Fruit fly (Drosophila melanogaster) whole organism, embryonic: ENCODE measurements around the gene rols.

ENCODE experiments used
- CG11560 ChIP-seq: fragments of 200-800 bp; sonication (Bioruptor generic); IDR thresholded peaks from 3 replicates; pipeline ENCODE4 v1.3.6; 2022; ENCODE audit warnings: missing biosample characterization, missing genetic modification characterization
- CG12391 ChIP-seq: fragments of 200-800 bp; sonication (Bioruptor generic); optimal IDR thresholded peaks from 3 replicates; lab custom pipeline; 2018; ENCODE audit warnings: missing biosample characterization, mild to moderate bottlenecking, missing genetic modification characterization, moderate library complexity
- CG13287 ChIP-seq: fragments of 200-800 bp; sonication (Bioruptor generic); IDR thresholded peaks from 2 replicates; pipeline ENCODE4 v1.3.6; 2022; ENCODE audit warnings: missing biosample characterization, missing genetic modification characterization; ENCODE audit not compliant: partially characterized antibody
- CG14014 ChIP-seq: fragments of 200-800 bp; sonication (Bioruptor generic); IDR thresholded peaks from 2 replicates; pipeline ENCODE4 v1.3.6; 2022; ENCODE audit warnings: missing biosample characterization, missing genetic modification characterization
- CG1602 ChIP-seq: fragments of 200-800 bp; sonication (Bioruptor generic); optimal IDR thresholded peaks from 3 replicates; lab custom pipeline; 2016; ENCODE audit warnings: missing biosample characterization, missing genetic modification characterization
- CG1603 ChIP-seq: fragments of 200-800 bp; sonication (Bioruptor generic); optimal IDR thresholded peaks from 2 replicates; lab custom pipeline; 2019; ENCODE audit warnings: missing biosample characterization, mild to moderate bottlenecking, missing genetic modification characterization, moderate library complexity
- CG17328 ChIP-seq: fragments of 200-800 bp; sonication (Bioruptor generic); IDR thresholded peaks from 2 replicates; pipeline ENCODE4 v1.3.6; 2022; ENCODE audit warnings: missing biosample characterization, missing genetic modification characterization
- CG17359 ChIP-seq: fragments of 200-800 bp; sonication (Bioruptor generic); optimal IDR thresholded peaks from 3 replicates; lab custom pipeline; 2018; ENCODE audit warnings: missing biosample characterization, mild to moderate bottlenecking, missing genetic modification characterization, moderate library complexity
- CG18262 ChIP-seq: fragments of 200-800 bp; optimal IDR thresholded peaks from 3 replicates; lab custom pipeline; 2019; ENCODE audit warnings: missing biosample characterization, mild to moderate bottlenecking, missing genetic modification characterization, moderate library complexity
- CG2199 ChIP-seq: fragments of 200-800 bp; sonication (Bioruptor generic); IDR thresholded peaks from 3 replicates; pipeline ENCODE4 v1.3.6; 2022; ENCODE audit warnings: missing biosample characterization, missing genetic modification characterization
- CG3065 ChIP-seq: fragments of 200-800 bp; sonication (Bioruptor generic); optimal IDR thresholded peaks from 2 replicates; lab custom pipeline; 2016; ENCODE audit warnings: missing biosample characterization, missing genetic modification characterization
- CG34422 ChIP-seq: fragments of 200-800 bp; sonication (Bioruptor generic); IDR thresholded peaks from 3 replicates; pipeline ENCODE4 v1.3.6; 2022; ENCODE audit warnings: missing biosample characterization, missing genetic modification characterization
- CG5180 ChIP-seq: fragments of 200-800 bp; sonication (Bioruptor generic); optimal IDR thresholded peaks from 3 replicates; lab custom pipeline; 2017; ENCODE audit warnings: missing biosample characterization, missing genetic modification characterization, mild to moderate bottlenecking, moderate library complexity, missing genetic modification reagents
- CG6272 ChIP-seq: fragments of 200-800 bp; sonication (Bioruptor generic); IDR thresholded peaks from 2 replicates; pipeline ENCODE4 v1.3.6; 2022; ENCODE audit warnings: missing biosample characterization, missing genetic modification characterization
- CG7271 ChIP-seq: fragments of 200-800 bp; sonication (Bioruptor generic); optimal IDR thresholded peaks from 2 replicates; lab custom pipeline; 2018; ENCODE audit warnings: missing biosample characterization, mild to moderate bottlenecking, missing genetic modification characterization, moderate library complexity
- CG8089 ChIP-seq: fragments of 200-800 bp; sonication (Bioruptor generic); optimal IDR thresholded peaks from 3 replicates; lab custom pipeline; 2016; ENCODE audit warnings: missing biosample characterization, missing genetic modification characterization
- CG8281 ChIP-seq: fragments of 200-800 bp; sonication (Bioruptor generic); optimal IDR thresholded peaks from 2 replicates; lab custom pipeline; 2018; ENCODE audit warnings: missing biosample characterization, mild to moderate bottlenecking, missing genetic modification characterization, moderate library complexity
- CG8388 ChIP-seq: fragments of 200-800 bp; sonication (Bioruptor generic); optimal IDR thresholded peaks from 2 replicates; lab custom pipeline; 2019; ENCODE audit warnings: missing biosample characterization, mild to moderate bottlenecking, missing genetic modification characterization, moderate library complexity
- CG8924 ChIP-seq: fragments of 200-800 bp; optimal IDR thresholded peaks from 3 replicates; lab custom pipeline; 2019; ENCODE audit warnings: missing biosample characterization, mild to moderate bottlenecking, missing genetic modification characterization, moderate library complexity
- CTCF ChIP-seq: fragments of 200-800 bp; sonication (Bioruptor generic); optimal IDR thresholded peaks from 2 replicates; lab custom pipeline; 2017; ENCODE audit warnings: missing biosample characterization, mild to moderate bottlenecking, missing genetic modification characterization, moderate library complexity
- Dbx ChIP-seq: fragments of 200-800 bp; sonication (Bioruptor generic); IDR thresholded peaks from 3 replicates; pipeline ENCODE4 v1.3.6; 2022; ENCODE audit warnings: missing biosample characterization, missing genetic modification characterization
- Doc3 ChIP-seq: fragments of 200-800 bp; sonication (Bioruptor generic); IDR thresholded peaks from 3 replicates; pipeline ENCODE4 v1.3.6; 2022; ENCODE audit warnings: missing biosample characterization, missing genetic modification characterization; ENCODE audit not compliant: partially characterized antibody
- Gsc ChIP-seq: fragments of 200-800 bp; sonication (Bioruptor generic); IDR thresholded peaks from 2 replicates; pipeline ENCODE4 v1.3.6; 2022; ENCODE audit warnings: missing biosample characterization, missing genetic modification characterization
- H15 ChIP-seq: fragments of 200-800 bp; sonication (Bioruptor generic); IDR thresholded peaks from 3 replicates; pipeline ENCODE4 v1.3.6; 2022; ENCODE audit warnings: missing biosample characterization, missing genetic modification characterization
- Hand ChIP-seq: fragments of 200-800 bp; sonication (Bioruptor generic); optimal IDR thresholded peaks from 2 replicates; lab custom pipeline; 2017; ENCODE audit warnings: mild to moderate bottlenecking, missing biosample characterization, missing genetic modification reagents, missing genetic modification characterization
- HmgD ChIP-seq: fragments of 200-800 bp; sonication (Bioruptor generic); optimal IDR thresholded peaks from 3 replicates; lab custom pipeline; 2016; ENCODE audit warnings: missing biosample characterization, missing genetic modification characterization
- Hr51 ChIP-seq, 2 experiments: fragments of 200-800 bp; sonication (Bioruptor generic); optimal IDR thresholded peaks; 2 replicates in 1 of 2; 3 replicates in 1 of 2; lab custom pipeline; 2016 to 2018; ENCODE audit warnings: missing biosample characterization in 2 of 2, missing genetic modification characterization in 2 of 2, mild to moderate bottlenecking in 1 of 2, moderate library complexity in 1 of 2
- Opbp ChIP-seq: fragments of 200-800 bp; sonication (Bioruptor generic); IDR thresholded peaks from 3 replicates; pipeline ENCODE4 v1.3.6; 2022; ENCODE audit warnings: missing biosample characterization, missing genetic modification characterization; ENCODE audit not compliant: partially characterized antibody
- TFAM ChIP-seq: fragments of 200-800 bp; sonication (Bioruptor generic); optimal IDR thresholded peaks from 2 replicates; lab custom pipeline; 2017; ENCODE audit warnings: missing biosample characterization, missing genetic modification characterization, inconsistent platforms
- ato ChIP-seq: fragments of 200-800 bp; sonication (Bioruptor generic); IDR thresholded peaks from 2 replicates; pipeline ENCODE4 v1.3.6; 2022; ENCODE audit warnings: missing biosample characterization, missing genetic modification characterization; ENCODE audit not compliant: partially characterized antibody
- bsh ChIP-seq, 2 experiments: fragments of 200-800 bp; sonication (Bioruptor generic); optimal IDR thresholded peaks; 2 replicates each; lab custom pipeline; 2017 to 2018; ENCODE audit warnings: mild to moderate bottlenecking in 2 of 2, missing biosample characterization in 2 of 2, missing genetic modification characterization in 2 of 2, moderate library complexity in 1 of 2
- chm ChIP-seq: fragments of 200-800 bp; sonication (Bioruptor generic); IDR thresholded peaks from 2 replicates; pipeline ENCODE4 v1.3.6; 2022; ENCODE audit warnings: missing biosample characterization, missing genetic modification characterization
- corto ChIP-seq: fragments of 200-800 bp; sonication (Bioruptor generic); optimal IDR thresholded peaks from 2 replicates; lab custom pipeline; 2016; ENCODE audit warnings: missing biosample characterization, mild to moderate bottlenecking, missing genetic modification characterization, moderate library complexity
- crc ChIP-seq: fragments of 200-800 bp; sonication (Bioruptor generic); optimal IDR thresholded peaks from 2 replicates; lab custom pipeline; 2016; ENCODE audit warnings: missing biosample characterization, missing genetic modification characterization
- dm ChIP-seq: fragments of 200-800 bp; sonication (Bioruptor generic); optimal IDR thresholded peaks from 3 replicates; lab custom pipeline; 2016; ENCODE audit warnings: missing biosample characterization, missing genetic modification characterization
- dmrt99B ChIP-seq: fragments of 200-800 bp; sonication (Bioruptor generic); optimal IDR thresholded peaks from 2 replicates; lab custom pipeline; 2018; ENCODE audit warnings: missing biosample characterization, mild to moderate bottlenecking, missing genetic modification characterization, moderate library complexity
- en ChIP-seq: fragments of 200-800 bp; sonication (Bioruptor generic); optimal IDR thresholded peaks from 2 replicates; lab custom pipeline; 2016; ENCODE audit warnings: missing biosample characterization, missing genetic modification characterization
- fd3F ChIP-seq: fragments of 200-800 bp; sonication (Bioruptor generic); optimal IDR thresholded peaks from 2 replicates; lab custom pipeline; 2018; ENCODE audit warnings: missing biosample characterization, mild to moderate bottlenecking, missing genetic modification characterization, moderate library complexity
- gem ChIP-seq: fragments of 200-800 bp; sonication (Bioruptor generic); optimal IDR thresholded peaks from 2 replicates; lab custom pipeline; 2019; ENCODE audit warnings: missing biosample characterization, mild to moderate bottlenecking, missing genetic modification characterization, moderate library complexity
- gsb-n ChIP-seq: fragments of 200-800 bp; sonication (Bioruptor generic); optimal IDR thresholded peaks from 3 replicates; lab custom pipeline; 2018; ENCODE audit warnings: missing biosample characterization, mild to moderate bottlenecking, missing genetic modification characterization
- gt ChIP-seq: fragments of 200-800 bp; sonication (Bioruptor generic); IDR thresholded peaks from 2 replicates; pipeline ENCODE4 v1.3.6; 2022; ENCODE audit warnings: missing biosample characterization, missing genetic modification characterization
- hbn ChIP-seq: fragments of 200-800 bp; sonication (Bioruptor generic); IDR thresholded peaks from 2 replicates; pipeline ENCODE4 v1.3.6; 2022; ENCODE audit warnings: missing biosample characterization, missing genetic modification characterization; ENCODE audit not compliant: partially characterized antibody
- kay ChIP-seq: fragments of 200-800 bp; sonication (Bioruptor generic); optimal IDR thresholded peaks from 2 replicates; lab custom pipeline; 2016; ENCODE audit warnings: missing biosample characterization, missing genetic modification characterization
- nerfin-1 ChIP-seq: fragments of 200-800 bp; sonication (Bioruptor generic); optimal IDR thresholded peaks from 3 replicates; lab custom pipeline; 2019; ENCODE audit warnings: missing biosample characterization, mild to moderate bottlenecking, missing genetic modification characterization, moderate library complexity
- nerfin-2 ChIP-seq: fragments of 200-800 bp; sonication (Bioruptor generic); IDR thresholded peaks from 2 replicates; pipeline ENCODE4 v1.3.6; 2022; ENCODE audit warnings: missing biosample characterization, missing genetic modification characterization; ENCODE audit not compliant: partially characterized antibody
- pnt ChIP-seq: fragments of 200-800 bp; sonication (Bioruptor generic); optimal IDR thresholded peaks from 3 replicates; lab custom pipeline; 2016; ENCODE audit warnings: missing biosample characterization, missing genetic modification characterization
- salm ChIP-seq: fragments of 200-800 bp; sonication (Bioruptor generic); optimal IDR thresholded peaks from 2 replicates; lab custom pipeline; 2018; ENCODE audit warnings: missing biosample characterization, mild to moderate bottlenecking, missing genetic modification characterization
- scrt ChIP-seq: fragments of 200-800 bp; sonication (Bioruptor generic); optimal IDR thresholded peaks from 2 replicates; lab custom pipeline; 2018; ENCODE audit warnings: missing biosample characterization, mild to moderate bottlenecking, missing genetic modification characterization, moderate library complexity
- slp2 ChIP-seq: fragments of 200-800 bp; sonication (Bioruptor generic); optimal IDR thresholded peaks from 2 replicates; lab custom pipeline; 2016; ENCODE audit warnings: missing biosample characterization, missing genetic modification characterization
- unpg ChIP-seq: fragments of 200-800 bp; sonication (Bioruptor generic); optimal IDR thresholded peaks from 3 replicates; lab custom pipeline; 2018; ENCODE audit warnings: missing biosample characterization, mild to moderate bottlenecking, missing genetic modification characterization, moderate library complexity

Gene rols

DNA sequence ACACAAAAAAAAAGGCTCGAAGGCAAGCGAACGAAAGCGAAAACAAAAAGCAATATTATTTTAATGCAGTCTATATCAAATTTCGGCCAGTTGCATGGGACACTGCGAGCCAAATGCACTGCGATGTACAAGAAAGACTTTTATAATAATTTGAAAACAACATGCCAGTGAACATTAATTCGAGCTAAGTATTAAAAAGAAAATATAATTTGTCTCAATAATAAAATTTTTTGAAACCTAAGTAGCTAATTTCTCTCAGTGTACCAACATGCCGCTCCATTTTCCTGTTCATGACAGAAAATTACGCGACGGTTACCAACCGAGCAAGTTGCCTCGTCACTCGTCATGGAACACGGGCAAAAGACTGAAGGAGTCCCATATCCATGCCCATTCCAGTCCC is 12.7 kb upstream of the rols start (continued):
- TF ChIP-seq Hand (GFP tag; lab: Kevin White, UChicago) = no peak
- TF ChIP-seq corto = no peak
- TF ChIP-seq CG8924 (tag; lab: Kevin White, UChicago) = peak; percentile 56
- peak; percentile 67 for TF ChIP-seq CG17328 (GFP tag; lab: Robert Waterston, UW)
- no peak for TF ChIP-seq Dbx
- peak; percentile 47; the same call in 1 of the 3 replicates for TF ChIP-seq CG34422 (GFP tag; lab: Robert Waterston, UW)
- TF ChIP-seq CTCF (GFP tag; lab: Kevin White, UChicago) = no peak
- 0 out of 2 replicates have a peak, but pooled peaks have one; percentile 8 for TF ChIP-seq gt (GFP tag; lab: Robert Waterston, UW)
- TF ChIP-seq CG1602 (GFP tag; lab: Kevin White, UChicago) = peak; percentile 62
- TF ChIP-seq kay (GFP tag; lab: Kevin White, UChicago) = no peak
- TF ChIP-seq H15 (GFP tag; lab: Robert Waterston, UW) = 0 out of 3 replicates have a peak, but pooled peaks have one; percentile 43
- TF ChIP-seq CG6272 = no peak
- TF ChIP-seq HmgD = no peak
- TF ChIP-seq CG7271 (tag; lab: Kevin White, UChicago) = no peak
- no peak for TF ChIP-seq CG3065 (GFP tag; lab: Kevin White, UChicago)
- no peak for TF ChIP-seq CG13287 (GFP tag; lab: Robert Waterston, UW)
- peak; percentile 78 for TF ChIP-seq CG18262 (tag; lab: Kevin White, UChicago)
- no peak for TF ChIP-seq CG8281 (tag; lab: Kevin White, UChicago)
- TF ChIP-seq en = no peak
- peak; percentile 42 for TF ChIP-seq nerfin-1 (tag; lab: Kevin White, UChicago)
- peak; percentile 51; the same call in 1 of the 2 replicates for TF ChIP-seq chm (GFP tag; lab: Robert Waterston, UW)
- TF ChIP-seq Gsc = no peak
- no peak for TF ChIP-seq nerfin-2 (GFP tag; lab: Robert Waterston, UW)
- peak; percentile 35 for TF ChIP-seq CG1603 (tag; lab: Kevin White, UChicago)
- TF ChIP-seq Opbp = no peak
- peak; percentile 10 for TF ChIP-seq fd3F (GFP tag; lab: Kevin White, UChicago)
- TF ChIP-seq hbn (GFP tag; lab: Robert Waterston, UW) = no peak
- peak; percentile 44; the same call in 1 of the 2 replicates for TF ChIP-seq CG14014 (GFP tag; lab: Robert Waterston, UW)
- no peak for TF ChIP-seq ato (GFP tag; lab: Robert Waterston, UW)
- no peak for TF ChIP-seq dm (GFP tag; lab: Kevin White, UChicago)
- peak; percentile 79 for TF ChIP-seq CG12391
- peak; percentile 69; the same call in 2 of the 3 replicates for TF ChIP-seq CG2199 (GFP tag; lab: Robert Waterston, UW)
- TF ChIP-seq dmrt99B (tag; lab: Kevin White, UChicago) = peak; percentile 61
- no peak for TF ChIP-seq scrt (GFP tag; lab: Kevin White, UChicago)
- TF ChIP-seq CG8089 (GFP tag; lab: Kevin White, UChicago) = peak; percentile 10
- TF ChIP-seq gsb-n (tag; lab: Kevin White, UChicago) = peak; percentile 60
- no peak for TF ChIP-seq Doc3 (GFP tag; lab: Robert Waterston, UW)
- peak; percentile 67 for TF ChIP-seq CG17359 (tag; lab: Kevin White, UChicago)
- TF ChIP-seq salm (tag; lab: Kevin White, UChicago) = no peak
- TF ChIP-seq CG5180 (GFP tag; lab: Kevin White, UChicago) = peak; percentile 19
- TF ChIP-seq Hr51 (GFP tag; optimal IDR thresholded peaks at IDR 0.05; lab: Kevin White, UChicago) = peak; percentile 14 to 70
- TF ChIP-seq crc (GFP tag; lab: Kevin White, UChicago) = no peak
- TF ChIP-seq TFAM = peak; percentile 5
- peak; percentile 31 for TF ChIP-seq pnt (GFP tag; lab: Kevin White, UChicago)
- peak; percentile 76 to 77 for TF ChIP-seq bsh (GFP tag; optimal IDR thresholded peaks at IDR 0.05; lab: Kevin White, UChicago)
- TF ChIP-seq gem = peak; percentile 76
- TF ChIP-seq slp2 = peak; percentile 60
- no peak for TF ChIP-seq CG11560 (tag; lab: Robert Waterston, UW)
- peak; percentile 58 for TF ChIP-seq CG8388 (GFP tag; lab: Kevin White, UChicago)
- peak; percentile 52 for TF ChIP-seq unpg (GFP tag; lab: Kevin White, UChicago)
